Fruit fly (Drosophila melanogaster): ENCODE results near the gene robl37BC.

The robl37BC gene

DNA sequence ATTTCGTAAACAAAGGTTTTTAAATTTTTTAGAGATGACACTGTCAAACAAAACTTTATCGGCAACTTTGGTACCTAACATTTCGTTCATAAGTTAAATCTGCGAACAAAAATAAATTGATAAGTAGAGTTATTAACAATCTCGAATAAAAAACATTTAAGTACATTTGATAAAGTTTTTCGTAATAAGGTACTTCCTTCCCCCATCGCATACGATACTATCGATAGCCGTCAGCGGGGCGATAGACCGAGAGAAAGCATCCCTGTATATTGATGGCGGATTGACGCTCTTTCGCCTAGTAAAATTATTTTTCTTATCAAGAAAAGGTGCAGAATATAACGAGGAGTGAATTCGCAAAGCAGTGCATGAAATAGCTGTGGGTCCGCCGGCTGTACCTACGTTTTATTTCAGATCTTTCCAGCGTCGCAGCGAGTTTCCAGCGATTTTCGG is 34.5 kb downstream of the robl37BC start, which contains the start of the genes Ttc19 and Acn:
Gene Ttc19, minus strand, starts transcription at position 38 of the 450 bp plus-strand sequence.
Gene Acn, plus strand, starts transcription at position 245 of the 450 bp plus-strand sequence.
- peak; percentile 41 for TF ChIP-seq Myc (optimal IDR thresholded peaks at IDR 0.05)
- TF ChIP-seq fru (GFP tag; optimal IDR thresholded peaks at IDR 0.05): peak; percentile 88
- TF ChIP-seq sv (GFP tag; optimal IDR thresholded peaks at IDR 0.05): peak; percentile 82
- TF ChIP-seq usp (GFP tag; optimal IDR thresholded peaks at IDR 0.05): no peak
- TF ChIP-seq Sp1 (GFP tag; optimal IDR thresholded peaks at IDR 0.05): peak; percentile 81
- TF ChIP-seq br (GFP tag; optimal IDR thresholded peaks at IDR 0.05): peak; percentile 88
- no peak for TF ChIP-seq Hnf4 (GFP tag; optimal IDR thresholded peaks at IDR 0.05)
- no peak for TF ChIP-seq dmrt93B (GFP tag; optimal IDR thresholded peaks at IDR 0.05)
- TF ChIP-seq h (GFP tag; optimal IDR thresholded peaks at IDR 0.05): peak; percentile 90
- TF ChIP-seq rgr (GFP tag; optimal IDR thresholded peaks at IDR 0.05): peak; percentile 90
- TF ChIP-seq woc (GFP tag; optimal IDR thresholded peaks at IDR 0.05): peak; percentile 86
- TF ChIP-seq dsf (GFP tag; optimal IDR thresholded peaks at IDR 0.05; ENCODE audit: borderline replicate concordance): peak; percentile 93
- no peak for TF ChIP-seq Vsx2 (GFP tag; optimal IDR thresholded peaks at IDR 0.05; ENCODE audit: partially characterized antibody)
- peak; percentile 60 to 88 for TF ChIP-seq foxo (GFP tag; optimal IDR thresholded peaks at IDR 0.05)
- TF ChIP-seq brk (GFP tag; optimal IDR thresholded peaks at IDR 0.05): no peak
- peak; percentile 17 for TF ChIP-seq Mio (GFP tag; optimal IDR thresholded peaks at IDR 0.05)
- TF ChIP-seq sage (GFP tag; optimal IDR thresholded peaks at IDR 0.05): no peak
- TF ChIP-seq psq (GFP tag; optimal IDR thresholded peaks at IDR 0.05): peak; percentile 78
- no peak for TF ChIP-seq N (GFP tag; optimal IDR thresholded peaks at IDR 0.05)
- no peak for TF ChIP-seq jim (GFP tag; optimal IDR thresholded peaks at IDR 0.05)
- TF ChIP-seq HLH106 (tag; optimal IDR thresholded peaks at IDR 0.05): peak; percentile 83
- TF ChIP-seq CG32264 (GFP tag; optimal IDR thresholded peaks at IDR 0.05): peak; percentile 76
- TF ChIP-seq Rel (GFP tag; optimal IDR thresholded peaks at IDR 0.05): no peak
- peak; percentile 45 for TF ChIP-seq Rel (tag; optimal IDR thresholded peaks at IDR 0.05)
- TF ChIP-seq ey (GFP tag; optimal IDR thresholded peaks at IDR 0.05): peak; percentile 89
- TF ChIP-seq CG9705 (GFP tag; optimal IDR thresholded peaks at IDR 0.05): peak; percentile 83
- no peak for TF ChIP-seq pan (optimal IDR thresholded peaks at IDR 0.05)
- no peak for TF ChIP-seq Hr78 (GFP tag; optimal IDR thresholded peaks at IDR 0.05)
- TF ChIP-seq Dif (GFP tag; optimal IDR thresholded peaks at IDR 0.05; ENCODE audit: partially characterized antibody): no peak
- TF ChIP-seq Hr83 (GFP tag; optimal IDR thresholded peaks at IDR 0.05; ENCODE audit: poor library complexity, severe bottlenecking): peak; percentile 66
- no peak for TF ChIP-seq dl (GFP tag; optimal IDR thresholded peaks at IDR 0.05; ENCODE audit: insufficient read depth in 1 of 2, partially characterized antibody in 2 of 2)
- TF ChIP-seq CrebA (GFP tag; optimal IDR thresholded peaks at IDR 0.05; ENCODE audit: borderline replicate concordance): no peak
- TF ChIP-seq tai (GFP tag; optimal IDR thresholded peaks at IDR 0.05): no peak
- TF ChIP-seq GATAd (GFP tag; optimal IDR thresholded peaks at IDR 0.05): peak; percentile 73
- TF ChIP-seq Abd-B (GFP tag; optimal IDR thresholded peaks at IDR 0.05): no peak
- TF ChIP-seq Dfd (GFP tag; optimal IDR thresholded peaks at IDR 0.05): no peak
- no peak for TF ChIP-seq lola (GFP tag; optimal IDR thresholded peaks at IDR 0.05)
- TF ChIP-seq Jra (GFP tag; optimal IDR thresholded peaks at IDR 0.05): peak; percentile 95
- peak; percentile 75 for TF ChIP-seq OdsH (GFP tag; optimal IDR thresholded peaks at IDR 0.05)

DNA sequence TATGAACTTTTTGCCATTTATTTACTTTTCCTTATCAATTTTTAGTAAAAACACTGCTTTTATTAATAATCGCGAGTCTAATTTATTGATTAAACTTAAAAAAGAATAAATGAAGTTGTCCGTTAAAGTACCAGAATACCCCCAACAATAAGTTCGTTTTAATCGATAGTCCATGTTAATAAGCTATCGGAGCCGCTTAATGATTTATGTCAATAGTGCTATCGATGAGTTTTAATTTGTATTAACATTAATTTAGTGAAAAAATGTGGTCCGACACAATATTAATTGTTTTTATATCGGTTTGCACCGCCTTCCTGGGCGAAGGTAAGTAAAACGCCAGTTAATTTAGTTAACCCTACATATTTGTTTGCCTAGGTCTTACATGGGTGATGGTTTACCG is 38.2 kb downstream of the robl37BC start, which contains the start of gene CG10470:
Gene CG10470, plus strand, starts transcription at position 165 of the 400 bp plus-strand sequence.
- TF ChIP-seq HLH106 (tag; optimal IDR thresholded peaks at IDR 0.05) (peak; percentile 15), GATAd (GFP tag; optimal IDR thresholded peaks at IDR 0.05) (no peak), Hnf4 (GFP tag; optimal IDR thresholded peaks at IDR 0.05) (peak; percentile 29), OdsH (GFP tag; optimal IDR thresholded peaks at IDR 0.05) (peak; percentile 4), Sp1 (GFP tag; optimal IDR thresholded peaks at IDR 0.05) (peak; percentile 15), fru (GFP tag; optimal IDR thresholded peaks at IDR 0.05) (peak; percentile 22), Myc (optimal IDR thresholded peaks at IDR 0.05) (no peak), Hr78 (GFP tag; optimal IDR thresholded peaks at IDR 0.05) (no peak), psq (GFP tag; optimal IDR thresholded peaks at IDR 0.05) (peak; percentile 20), rgr (GFP tag; optimal IDR thresholded peaks at IDR 0.05) (peak; percentile 16), Vsx2 (GFP tag; optimal IDR thresholded peaks at IDR 0.05; ENCODE audit: partially characterized antibody) (no peak), pan (optimal IDR thresholded peaks at IDR 0.05) (no peak), sage (GFP tag; optimal IDR thresholded peaks at IDR 0.05) (no peak), h (GFP tag; optimal IDR thresholded peaks at IDR 0.05) (peak; percentile 0)
